Fruit fly (Drosophila melanogaster): ENCODE data around the gene ghi.

dm6 chr3L:9410030-9410589 lies 41.6 kb upstream of the ghi start:
- TF ChIP-seq CTCF (optimal IDR thresholded peaks at IDR 0.05) (no peak), CG8478 (optimal IDR thresholded peaks at IDR 0.05) (no peak)
